Worm (Caenorhabditis elegans): Measurements from ENCODE around the gene sri-70.
"Not testable (repeated sequence)": the region's sequence is repeated elsewhere in the genome, so short reads cannot be mapped to it uniquely, and the experiment has no call there.

- TF ChIP-seq F13H6.1 (tag; optimal IDR thresholded peaks at IDR 0.05); ama-1 (optimal IDR thresholded peaks at IDR 0.05): not testable (repeated sequence)
Observed at ce11 chrV:17264855-17265254, 38.0 kb upstream of the sri-70 start, which contains the start of gene K10G4.3.

Data from whole organism, L2 larva.